Worm (Caenorhabditis elegans): Measurements from ENCODE around the gene fbxc-26.
A peak's percentile ranks its signal among the peaks of the same experiment; 100 is the strongest.
"Not testable (repeated sequence)": the region's sequence is repeated elsewhere in the genome, so short reads cannot be mapped to it uniquely, and the experiment has no call there.

Gene fbxc-26

DNA sequence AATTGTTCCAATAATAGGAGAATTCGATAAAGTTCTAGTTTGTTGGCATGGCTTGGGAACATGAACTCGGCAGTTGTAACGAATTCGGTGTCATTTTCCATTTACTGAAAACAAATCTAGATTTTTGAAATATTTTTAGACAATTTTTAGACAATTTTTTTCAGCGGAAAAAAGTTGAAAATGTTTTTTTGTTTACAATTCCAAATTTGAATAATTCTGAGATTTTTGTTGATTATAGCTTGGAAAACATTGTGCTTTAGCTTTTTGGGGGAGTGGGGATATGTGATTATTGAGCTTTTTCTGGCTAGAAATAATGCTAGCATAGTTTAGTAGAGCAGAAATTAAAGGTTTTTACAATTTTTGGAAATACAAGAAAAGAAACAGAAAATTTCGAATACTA lies 25.5 kb downstream of the fbxc-26 start, which contains the start of gene srw-97:
Gene srw-97, minus strand, starts transcription at position 101 of the 400 bp plus-strand sequence.
- TF ChIP-seq nhr-11 (tag; optimal IDR thresholded peaks at IDR 0.05), result no peak
- no peak for TF ChIP-seq unc-62 (GFP tag; optimal IDR thresholded peaks at IDR 0.05)
- no peak for TF ChIP-seq zag-1 (tag; optimal IDR thresholded peaks at IDR 0.05)
- no peak for TF ChIP-seq elt-1 (tag; optimal IDR thresholded peaks at IDR 0.05)
- no peak for TF ChIP-seq elt-3 (tag; optimal IDR thresholded peaks at IDR 0.05)
- TF ChIP-seq fos-1 (tag; optimal IDR thresholded peaks at IDR 0.05), result no peak
- TF ChIP-seq nhr-23 (tag; optimal IDR thresholded peaks at IDR 0.05), result no peak
- TF ChIP-seq skn-1 (tag; optimal IDR thresholded peaks at IDR 0.05), result no peak
- TF ChIP-seq unc-39 (tag; optimal IDR thresholded peaks at IDR 0.05), result no peak
- no peak for TF ChIP-seq egl-27 (tag; optimal IDR thresholded peaks at IDR 0.05)
- TF ChIP-seq F13H6.1 (tag; optimal IDR thresholded peaks at IDR 0.05), result no peak

DNA sequence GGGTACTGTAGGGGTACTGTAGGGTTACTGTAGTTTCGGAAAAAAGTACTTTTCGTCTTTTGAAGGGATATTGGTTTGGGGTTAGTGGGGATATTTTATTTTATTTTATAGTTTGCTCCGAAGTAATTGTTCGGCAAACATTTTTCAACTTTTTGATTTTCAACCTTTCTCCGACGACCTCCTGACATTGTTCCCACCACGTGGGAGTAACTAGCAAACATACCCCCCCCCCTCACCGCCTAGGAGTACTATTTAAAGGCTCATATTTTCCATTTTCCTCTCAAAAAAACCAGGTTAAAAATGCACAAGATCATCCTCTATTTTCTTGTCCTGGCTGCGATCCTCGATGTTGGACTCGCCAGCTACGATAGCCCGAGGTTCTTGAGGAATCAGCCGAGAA lies 28.4 kb downstream of the fbxc-26 start, which contains the start of gene srlf-29:
Gene srlf-29, plus strand, starts transcription at position 301 of the 400 bp plus-strand sequence.
- TF ChIP-seq ztf-11 (tag; optimal IDR thresholded peaks at IDR 0.05) (no peak), ZK546.5 (tag; optimal IDR thresholded peaks at IDR 0.05) (no peak), nhr-21 (tag; optimal IDR thresholded peaks at IDR 0.05) (no peak), nhr-237 (tag; optimal IDR thresholded peaks at IDR 0.05) (no peak), mdl-1 (tag; optimal IDR thresholded peaks at IDR 0.05) (no peak), fos-1 (tag; optimal IDR thresholded peaks at IDR 0.05) (no peak), ztf-1 (GFP tag; conservative IDR thresholded peaks at IDR 0.05) (no peak), skn-1 (tag; optimal IDR thresholded peaks at IDR 0.05) (no peak)

DNA sequence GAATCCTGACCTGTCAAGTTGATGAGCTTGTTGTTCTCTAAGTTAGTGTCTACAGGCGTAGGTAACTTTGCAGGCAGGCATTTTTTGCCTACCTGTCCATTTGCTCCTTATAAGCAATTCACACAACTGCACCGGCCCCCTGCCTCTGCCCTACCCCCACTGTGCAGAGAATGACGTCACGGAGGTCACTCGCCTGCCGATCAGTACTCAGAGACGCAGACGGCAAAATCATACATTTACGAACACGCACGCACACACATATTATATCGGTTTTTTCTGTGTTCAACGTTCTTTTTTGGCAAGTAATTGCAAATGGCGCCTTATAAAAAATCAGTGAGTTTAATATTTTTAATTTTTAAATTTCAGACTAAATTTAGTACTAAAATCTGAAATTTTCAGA lies 30.9 kb downstream of the fbxc-26 start, which contains the start of gene duxl-1:
Gene duxl-1, plus strand, starts transcription at position 184 of the 400 bp plus-strand sequence.
- TF ChIP-seq ztf-1 (GFP tag; conservative IDR thresholded peaks at IDR 0.05), result no peak
- no peak for TF ChIP-seq nhr-23 (tag; optimal IDR thresholded peaks at IDR 0.05)
- no peak for TF ChIP-seq sma-3 (GFP tag; optimal IDR thresholded peaks at IDR 0.05)
- no peak for TF ChIP-seq C34F6.9 (tag; optimal IDR thresholded peaks at IDR 0.05)
- peak; percentile 52 for TF ChIP-seq sma-9 (GFP tag; optimal IDR thresholded peaks at IDR 0.05)
- no peak for TF ChIP-seq sma-9 (tag; optimal IDR thresholded peaks at IDR 0.05)
- TF ChIP-seq gmeb-1 (tag; optimal IDR thresholded peaks at IDR 0.05), result no peak
- TF ChIP-seq nhr-6 (tag; optimal IDR thresholded peaks at IDR 0.05), result no peak
- TF ChIP-seq nhr-129 (tag; optimal IDR thresholded peaks at IDR 0.05), result peak; percentile 11
- TF ChIP-seq F13H6.1 (tag; optimal IDR thresholded peaks at IDR 0.05), result peak; percentile 74
- no peak for TF ChIP-seq nhr-25 (tag; optimal IDR thresholded peaks at IDR 0.05)
- TF ChIP-seq unc-39 (tag; optimal IDR thresholded peaks at IDR 0.05), result no peak
- no peak for TF ChIP-seq skn-1 (tag; optimal IDR thresholded peaks at IDR 0.05)
- TF ChIP-seq unc-55 (GFP tag; optimal IDR thresholded peaks at IDR 0.05), result peak; percentile 24
- no peak for TF ChIP-seq mdl-1 (tag; optimal IDR thresholded peaks at IDR 0.05)
- TF ChIP-seq sem-4 (tag; optimal IDR thresholded peaks at IDR 0.05), result no peak
- no peak for TF ChIP-seq nhr-237 (tag; optimal IDR thresholded peaks at IDR 0.05)
- no peak for TF ChIP-seq snpc-4 (tag; optimal IDR thresholded peaks at IDR 0.05)
- TF ChIP-seq ztf-4 (tag; optimal IDR thresholded peaks at IDR 0.05), result no peak
- TF ChIP-seq alr-1 (tag; optimal IDR thresholded peaks at IDR 0.05), result no peak
- TF ChIP-seq elt-1 (tag; optimal IDR thresholded peaks at IDR 0.05), result no peak
- peak; percentile 49 for TF ChIP-seq fos-1 (tag; optimal IDR thresholded peaks at IDR 0.05)
- no peak for TF ChIP-seq ceh-82 (tag; optimal IDR thresholded peaks at IDR 0.05)
- TF ChIP-seq lin-39 (tag; optimal IDR thresholded peaks at IDR 0.05), result no peak

DNA sequence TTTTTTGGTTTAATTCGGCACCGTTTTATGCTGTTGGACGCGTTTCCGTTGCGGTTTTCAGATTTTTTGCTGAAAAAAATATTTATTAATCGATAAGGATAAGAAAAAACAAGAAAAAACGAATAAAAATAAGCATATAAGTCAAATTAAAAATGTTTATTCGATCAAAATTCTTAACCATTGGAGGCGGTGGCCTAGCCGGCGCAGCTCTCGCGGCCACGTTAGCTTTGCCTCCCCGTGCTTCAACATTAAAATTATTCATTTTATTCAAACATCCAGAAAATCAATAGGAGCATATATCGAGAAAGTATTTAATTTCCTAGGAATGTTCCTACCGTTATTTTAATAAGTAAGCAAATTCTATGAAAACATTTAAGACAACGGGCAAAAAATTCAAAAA lies 31.5 kb downstream of the fbxc-26 start, which contains the start of gene ZC204.14:
Gene ZC204.14, minus strand, starts transcription at position 69 of the 400 bp plus-strand sequence.
- TF ChIP-seq ZK546.5 (tag; optimal IDR thresholded peaks at IDR 0.05), result no peak
- TF ChIP-seq lsy-2 (tag; optimal IDR thresholded peaks at IDR 0.05), result peak in 1 of 2 experiments; percentile 41

DNA sequence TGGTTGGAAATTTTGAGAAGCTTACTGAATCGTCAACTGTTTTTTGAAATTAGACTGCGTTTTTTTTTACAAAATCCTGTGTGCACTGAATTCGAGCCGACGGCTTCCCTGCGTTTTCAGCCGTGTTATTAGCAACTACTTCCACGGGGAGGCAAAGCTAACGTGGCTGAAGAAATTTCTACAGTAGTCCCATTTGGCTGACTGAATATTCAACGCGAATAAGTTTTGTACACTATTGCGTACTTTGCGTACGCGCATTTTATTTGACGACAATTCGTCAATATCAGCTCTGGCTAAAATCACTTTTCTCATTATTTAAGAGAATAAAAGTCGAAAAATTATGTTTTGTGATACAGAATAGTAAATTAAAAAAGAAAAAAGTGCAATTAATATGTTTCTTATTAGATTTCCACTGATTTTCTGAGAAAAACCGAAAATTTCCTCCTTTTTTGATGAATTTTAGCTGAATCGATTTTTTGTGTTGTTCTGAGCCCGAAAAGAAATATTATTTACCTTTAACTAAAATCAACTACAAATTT lies 33.1 kb downstream of the fbxc-26 start:
- TF ChIP-seq lsy-2 (tag; optimal IDR thresholded peaks at IDR 0.05), result peak in 1 of 2 experiments; percentile 33

DNA sequence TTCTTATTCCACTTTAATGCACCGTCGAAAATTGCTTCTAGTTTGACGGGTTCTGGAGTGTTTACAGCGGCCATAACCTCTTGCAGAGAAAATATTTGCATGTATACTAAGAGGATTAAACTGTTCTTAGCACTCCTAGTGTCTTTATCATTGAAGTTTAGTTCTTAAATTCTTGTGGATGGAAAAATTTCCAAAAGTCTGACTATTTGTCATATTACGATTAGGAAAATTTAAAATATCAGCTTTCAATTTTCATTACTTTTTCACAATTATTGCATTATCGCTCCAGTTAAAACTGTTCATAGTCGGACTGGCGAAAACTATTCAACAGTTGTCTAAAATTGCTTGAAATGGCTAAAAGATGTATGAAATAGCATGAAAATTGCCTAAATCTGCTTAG lies 33.5 kb downstream of the fbxc-26 start, which contains the start of gene ZC204.13:
Gene ZC204.13, minus strand, starts transcription at position 101 of the 400 bp plus-strand sequence.
- not testable (repeated sequence) for TF ChIP-seq mdl-1, zag-1, elt-1 (tag; optimal IDR thresholded peaks at IDR 0.05)
